Worm (Caenorhabditis elegans): Measurements from ENCODE around the gene Y22D7AR.6.

DNA sequence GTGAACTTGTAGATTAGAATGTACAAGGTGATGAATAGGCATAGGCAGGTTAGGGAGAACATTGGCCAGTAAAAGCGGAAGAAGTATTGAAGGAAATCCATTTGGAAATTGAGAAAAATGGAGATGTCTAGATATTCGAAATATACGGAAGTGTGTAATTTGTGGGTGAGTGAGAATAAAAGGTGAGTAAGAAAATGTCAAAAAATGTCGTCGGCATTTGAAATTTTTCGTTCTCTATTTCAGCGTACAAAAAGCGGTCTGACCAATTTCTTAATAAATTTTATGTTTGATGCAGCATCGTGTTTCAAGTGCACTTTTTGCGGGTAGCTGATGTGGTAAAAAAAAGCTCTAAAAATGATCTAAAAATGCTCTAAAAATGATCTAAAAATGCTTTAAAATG is 18.5 kb upstream of the Y22D7AR.6 start, which contains the start of gene srd-64:
- TF ChIP-seq tab-1 (GFP tag; IDR thresholded peaks at IDR 0.05): no peak
- TF ChIP-seq med-1 (GFP tag; optimal IDR thresholded peaks at IDR 0.05; ENCODE audit: insufficient read depth): no peak
- no peak for TF ChIP-seq ztf-29 (GFP tag; IDR thresholded peaks at IDR 0.05)
- no peak for TF ChIP-seq flt-1 (GFP tag; IDR thresholded peaks at IDR 0.05)
- no peak for TF ChIP-seq ztf-23 (GFP tag; IDR thresholded peaks at IDR 0.05)
